Fruit fly (Drosophila melanogaster): ENCODE results near the gene Npc2d.

The Npc2d gene

DNA sequence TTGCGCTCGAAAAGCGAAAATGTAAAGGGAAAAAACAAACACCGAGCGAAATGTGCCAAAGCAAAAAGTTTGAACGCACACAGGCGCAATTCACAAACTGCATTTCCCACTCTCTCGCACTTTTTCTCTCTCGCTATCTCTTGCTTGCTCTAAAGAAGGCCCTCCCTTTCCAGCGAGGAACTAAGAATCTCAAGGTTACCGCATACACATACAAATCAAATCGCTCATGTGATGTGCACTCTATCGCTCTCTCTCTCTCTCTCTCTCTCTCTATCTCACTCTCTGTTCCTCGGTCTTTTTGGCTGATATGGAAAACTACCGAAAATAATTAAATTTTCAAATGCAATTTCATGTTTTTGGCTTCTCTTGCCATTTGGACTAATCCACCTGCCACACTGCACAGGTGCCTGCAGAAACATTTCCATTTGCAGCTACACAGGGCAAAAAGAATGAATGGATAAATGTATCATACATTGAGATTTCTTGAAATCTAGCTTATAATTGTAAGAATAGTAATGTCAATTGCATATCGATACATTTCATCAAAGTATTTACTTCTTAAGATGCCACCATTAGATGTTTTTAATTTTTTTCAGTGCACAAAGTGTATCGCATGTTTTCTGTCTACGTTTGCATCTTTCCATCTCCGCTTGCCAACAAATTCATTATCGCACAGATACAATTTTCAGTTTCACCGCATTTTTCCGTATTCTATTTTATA lies 23.5 kb upstream of the Npc2d start:
- TF ChIP-seq CG7839 (tag; optimal IDR thresholded peaks at IDR 0.05) (peak; percentile 35), al (GFP tag; IDR thresholded peaks at IDR 0.05) (no peak), lmd (GFP tag; IDR thresholded peaks at IDR 0.05) (peak; percentile 28; the same call in 1 of the 2 replicates), jigr1 (GFP tag; IDR thresholded peaks at IDR 0.05) (no peak), CkIIα-i1 (GFP tag; IDR thresholded peaks at IDR 0.05) (no peak), klu (GFP tag; IDR thresholded peaks at IDR 0.05) (no peak), bsh (GFP tag; optimal IDR thresholded peaks at IDR 0.05) (peak in 1 of 2 experiments; percentile 50), twi (tag; optimal IDR thresholded peaks at IDR 0.05) (no peak), CG4707 (GFP tag; optimal IDR thresholded peaks at IDR 0.05) (no peak), Sox100B (GFP tag; optimal IDR thresholded peaks at IDR 0.05) (no peak), crc (GFP tag; optimal IDR thresholded peaks at IDR 0.05) (no peak), CG7928 (GFP tag; optimal IDR thresholded peaks at IDR 0.05) (no peak), vfl (GFP tag; optimal IDR thresholded peaks at IDR 0.05) (no peak), Nf-YC (tag; optimal IDR thresholded peaks at IDR 0.05) (peak; percentile 31), cato (GFP tag; optimal IDR thresholded peaks at IDR 0.05; ENCODE audit: borderline replicate concordance) (peak; percentile 22), ac (GFP tag; optimal IDR thresholded peaks at IDR 0.05) (no peak), sd (tag; optimal IDR thresholded peaks at IDR 0.05) (no peak), CG2712 (tag; optimal IDR thresholded peaks at IDR 0.05) (peak; percentile 45), trh (GFP tag; optimal IDR thresholded peaks at IDR 0.05) (no peak), esg (GFP tag; conservative IDR thresholded peaks at IDR 0.05) (no peak; the same call in 1 of the 2 replicates), sna (GFP tag; IDR thresholded peaks at IDR 0.05; ENCODE audit: partially characterized antibody) (no peak), ara (GFP tag; IDR thresholded peaks at IDR 0.05) (no peak), Nf-YB (GFP tag; optimal IDR thresholded peaks at IDR 0.05) (no peak), zfh1 (GFP tag; IDR thresholded peaks at IDR 0.05) (peak; percentile 40; the same call in 1 of the 3 replicates), nerfin-2 (GFP tag; IDR thresholded peaks at IDR 0.05; ENCODE audit: partially characterized antibody) (no peak; the same call in 1 of the 2 replicates), ftz-f1 (GFP tag; optimal IDR thresholded peaks at IDR 0.05) (peak; percentile 52), CG31365 (tag; optimal IDR thresholded peaks at IDR 0.05) (no peak), CG12942 (GFP tag; optimal IDR thresholded peaks at IDR 0.05) (no peak), CG12155 (GFP tag; optimal IDR thresholded peaks at IDR 0.05) (no peak), tio (GFP tag; optimal IDR thresholded peaks at IDR 0.05) (no peak), crol (GFP tag; IDR thresholded peaks at IDR 0.05) (no peak), Jarid2 (GFP tag; optimal IDR thresholded peaks at IDR 0.05) (no peak), Trl (optimal IDR thresholded peaks at IDR 0.05) (peak; percentile 55 to 64), Trl (GFP tag; optimal IDR thresholded peaks at IDR 0.05) (peak; percentile 28), CG7963 (GFP tag; IDR thresholded peaks at IDR 0.05; ENCODE audit: partially characterized antibody) (no peak), jumu (GFP tag; optimal IDR thresholded peaks at IDR 0.05) (no peak), CG33213 (GFP tag; optimal IDR thresholded peaks at IDR 0.05) (no peak), CG14965 (GFP tag; optimal IDR thresholded peaks at IDR 0.05; ENCODE audit: borderline replicate concordance) (no peak), CG3281 (GFP tag; optimal IDR thresholded peaks at IDR 0.05) (no peak), so (GFP tag; IDR thresholded peaks at IDR 0.05) (peak; percentile 46; the same call in 1 of the 3 replicates), Pdp1 (GFP tag; optimal IDR thresholded peaks at IDR 0.05) (peak; percentile 17 to 22), CG18764 (GFP tag; optimal IDR thresholded peaks at IDR 0.05) (peak; percentile 9), da (GFP tag; optimal IDR thresholded peaks at IDR 0.05) (no peak), ato (GFP tag; IDR thresholded peaks at IDR 0.05; ENCODE audit: partially characterized antibody) (no peak), pum (GFP tag; optimal IDR thresholded peaks at IDR 0.05) (peak; percentile 10), seq (GFP tag; IDR thresholded peaks at IDR 0.05) (no peak), CG30403 (GFP tag; optimal IDR thresholded peaks at IDR 0.05) (peak; percentile 38), gt (GFP tag; IDR thresholded peaks at IDR 0.05) (no peak), slp2 (GFP tag; optimal IDR thresholded peaks at IDR 0.05) (no peak), chn (GFP tag; optimal IDR thresholded peaks at IDR 0.05) (no peak)
